Fruit fly (Drosophila melanogaster): ENCODE results near the gene CG1792.

CG1792 gene

DNA sequence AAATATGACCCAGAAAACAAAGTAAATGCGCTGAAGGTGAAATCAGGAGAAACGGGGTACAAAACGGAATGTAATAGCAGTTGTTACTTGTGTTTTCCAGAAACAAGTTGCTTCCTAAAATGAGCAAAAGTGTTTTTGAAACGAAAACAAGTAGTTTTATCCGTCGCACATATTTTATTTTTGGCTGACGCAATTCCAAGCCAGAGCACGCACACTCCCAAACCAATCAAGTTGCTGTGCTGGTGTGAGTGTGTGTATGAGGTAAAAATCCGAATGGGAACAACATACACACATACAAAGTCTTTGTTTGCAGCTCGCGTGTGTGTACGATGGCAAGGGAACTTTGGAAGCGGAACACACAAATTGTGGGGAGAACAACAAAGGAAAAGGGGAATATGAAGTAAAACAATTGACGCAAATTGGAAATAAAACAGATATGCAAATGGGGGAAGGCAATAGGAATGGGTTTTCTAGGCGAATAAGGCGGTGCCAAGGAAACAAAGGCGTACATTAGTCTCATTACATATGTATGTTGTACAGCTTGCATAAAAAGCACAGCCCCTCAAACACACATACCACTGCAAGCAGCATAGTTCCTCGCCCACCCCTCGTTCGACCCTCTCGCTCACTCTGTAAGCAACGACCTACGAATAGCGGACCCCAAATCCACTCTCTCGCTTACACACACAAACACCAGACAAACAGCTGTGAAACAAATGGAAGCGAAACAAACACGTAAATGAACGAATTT, 7.5 kb upstream of the CG1792 start (continued):
- TF ChIP-seq CG15011 (GFP tag; optimal IDR thresholded peaks at IDR 0.05) = no peak
- no peak for TF ChIP-seq CG2129 (GFP tag; IDR thresholded peaks at IDR 0.05; ENCODE audit: partially characterized antibody)
- no peak for TF ChIP-seq CG15269 (tag; optimal IDR thresholded peaks at IDR 0.05)
- no peak for TF ChIP-seq Ssrp (tag; optimal IDR thresholded peaks at IDR 0.05)
- no peak for TF ChIP-seq CG6854 (GFP tag; optimal IDR thresholded peaks at IDR 0.05)
- no peak for TF ChIP-seq E2f1 (GFP tag; IDR thresholded peaks at IDR 0.05)
- TF ChIP-seq ap (GFP tag; IDR thresholded peaks at IDR 0.05) = no peak
- TF ChIP-seq scrt (GFP tag; optimal IDR thresholded peaks at IDR 0.05) = peak; percentile 45
- TF ChIP-seq Dip2 (GFP tag; IDR thresholded peaks at IDR 0.05) = no peak
- no peak for TF ChIP-seq CG18262 (tag; optimal IDR thresholded peaks at IDR 0.05)
- no peak for TF ChIP-seq Six4 (GFP tag; optimal IDR thresholded peaks at IDR 0.05)
- no peak for TF ChIP-seq ems (GFP tag; optimal IDR thresholded peaks at IDR 0.05)
- TF ChIP-seq Bteb2 (GFP tag; optimal IDR thresholded peaks at IDR 0.05) = no peak
- TF ChIP-seq insv (GFP tag; optimal IDR thresholded peaks at IDR 0.05) = no peak
- TF ChIP-seq Ets97D (GFP tag; optimal IDR thresholded peaks at IDR 0.05) = no peak
- peak; percentile 2 for TF ChIP-seq grau (tag; optimal IDR thresholded peaks at IDR 0.05)
- TF ChIP-seq sr (GFP tag; IDR thresholded peaks at IDR 0.05) = no peak
- no peak for TF ChIP-seq sna (GFP tag; IDR thresholded peaks at IDR 0.05; ENCODE audit: partially characterized antibody)
- no peak for TF ChIP-seq CG11696 (GFP tag; IDR thresholded peaks at IDR 0.05)
- TF ChIP-seq E2f2 (GFP tag; IDR thresholded peaks at IDR 0.05) = no peak
- no peak for TF ChIP-seq CG1602 (GFP tag; optimal IDR thresholded peaks at IDR 0.05)
- peak; percentile 51 for TF ChIP-seq Nf-YC (tag; optimal IDR thresholded peaks at IDR 0.05)
- no peak for TF ChIP-seq repo (GFP tag; optimal IDR thresholded peaks at IDR 0.05)
- no peak for TF ChIP-seq CG14710 (tag; optimal IDR thresholded peaks at IDR 0.05)
- no peak for TF ChIP-seq CG9215 (GFP tag; IDR thresholded peaks at IDR 0.05)
- TF ChIP-seq CG12391 (tag; optimal IDR thresholded peaks at IDR 0.05) = no peak
- TF ChIP-seq eve (GFP tag; optimal IDR thresholded peaks at IDR 0.05) = peak in 1 of 2 experiments; percentile 70
- no peak for TF ChIP-seq mam (GFP tag; optimal IDR thresholded peaks at IDR 0.05)
- TF ChIP-seq zen (tag; optimal IDR thresholded peaks at IDR 0.05) = no peak
- no peak for TF ChIP-seq CG10147 (GFP tag; optimal IDR thresholded peaks at IDR 0.05)
- TF ChIP-seq Mes4 (GFP tag; optimal IDR thresholded peaks at IDR 0.05) = no peak
- TF ChIP-seq CG15696 (tag; optimal IDR thresholded peaks at IDR 0.05) = no peak
- no peak for TF ChIP-seq PHDP (tag; optimal IDR thresholded peaks at IDR 0.05)
- TF ChIP-seq Awh (GFP tag; IDR thresholded peaks at IDR 0.05) = no peak
- no peak for TF ChIP-seq toy (GFP tag; IDR thresholded peaks at IDR 0.05)
- no peak for TF ChIP-seq tup (GFP tag; optimal IDR thresholded peaks at IDR 0.05)
- no peak for TF ChIP-seq Vsx1 (GFP tag; optimal IDR thresholded peaks at IDR 0.05)
- no peak for TF ChIP-seq CG1024 (GFP tag; IDR thresholded peaks at IDR 0.05)
- TF ChIP-seq Rx (GFP tag; IDR thresholded peaks at IDR 0.05) = no peak
- TF ChIP-seq CG5953 (GFP tag; IDR thresholded peaks at IDR 0.05) = no peak
- TF ChIP-seq Lhr (GFP tag; optimal IDR thresholded peaks at IDR 0.05) = no peak
- no peak for TF ChIP-seq Hr51 (GFP tag; optimal IDR thresholded peaks at IDR 0.05)
- no peak for TF ChIP-seq usp (GFP tag; optimal IDR thresholded peaks at IDR 0.05)
- no peak for TF ChIP-seq CG7357 (GFP tag; IDR thresholded peaks at IDR 0.05)
- TF ChIP-seq fd96Cb (tag; optimal IDR thresholded peaks at IDR 0.05) = no peak
- no peak for TF ChIP-seq Lim3 (GFP tag; IDR thresholded peaks at IDR 0.05)
- TF ChIP-seq luna (GFP tag; optimal IDR thresholded peaks at IDR 0.05) = no peak
- TF ChIP-seq CG6689 (GFP tag; IDR thresholded peaks at IDR 0.05) = no peak
- no peak for TF ChIP-seq Aef1 (GFP tag; IDR thresholded peaks at IDR 0.05)
- TF ChIP-seq Lpt (GFP tag; optimal IDR thresholded peaks at IDR 0.05) = no peak
- TF ChIP-seq CG11560 (tag; IDR thresholded peaks at IDR 0.05) = no peak

Data from whole organism, embryonic.